Fruit fly (Drosophila melanogaster): ENCODE data around the gene noi.

noi gene

dm6 chr3R:5572900-5573665 is 18.2 kb downstream of the noi start:
- TF ChIP-seq CG3995 (GFP tag; optimal IDR thresholded peaks at IDR 0.05): no peak
- no peak for TF ChIP-seq Meics (GFP tag; optimal IDR thresholded peaks at IDR 0.05)
- no peak for TF ChIP-seq CG14441 (GFP tag; IDR thresholded peaks at IDR 0.05)
- TF ChIP-seq tna (GFP tag; IDR thresholded peaks at IDR 0.05; ENCODE audit: partially characterized antibody): no peak
- no peak for TF ChIP-seq ap (GFP tag; IDR thresholded peaks at IDR 0.05)
- TF ChIP-seq NK7.1 (GFP tag; optimal IDR thresholded peaks at IDR 0.05): no peak
- peak in 1 of 2 experiments; percentile 52 for TF ChIP-seq Pdp1 (GFP tag; optimal IDR thresholded peaks at IDR 0.05)
- no peak for TF ChIP-seq Mrtf (GFP tag; IDR thresholded peaks at IDR 0.05)
- TF ChIP-seq CG14014 (GFP tag; IDR thresholded peaks at IDR 0.05): no peak
- TF ChIP-seq CG10267 (tag; optimal IDR thresholded peaks at IDR 0.05): no peak
- no peak for TF ChIP-seq Deaf1 (tag; optimal IDR thresholded peaks at IDR 0.05)
- no peak for TF ChIP-seq CG6683 (GFP tag; optimal IDR thresholded peaks at IDR 0.05)
- TF ChIP-seq CG15601 (tag; optimal IDR thresholded peaks at IDR 0.05): no peak
- TF ChIP-seq fd96Cb (tag; optimal IDR thresholded peaks at IDR 0.05): no peak
- TF ChIP-seq CG31441 (GFP tag; IDR thresholded peaks at IDR 0.05): no peak
- TF ChIP-seq bsh (GFP tag; optimal IDR thresholded peaks at IDR 0.05): peak in 1 of 2 experiments; percentile 22
- TF ChIP-seq Blimp-1 (GFP tag; optimal IDR thresholded peaks at IDR 0.05): no peak
- TF ChIP-seq CG11456 (GFP tag; IDR thresholded peaks at IDR 0.05): 0 out of 3 replicates have a peak, but pooled peaks have one; percentile 31
- no peak for TF ChIP-seq sc (optimal IDR thresholded peaks at IDR 0.05)
- TF ChIP-seq sc (GFP tag; optimal IDR thresholded peaks at IDR 0.05): no peak
- TF ChIP-seq Opbp (GFP tag; IDR thresholded peaks at IDR 0.05; ENCODE audit: partially characterized antibody): 0 out of 3 replicates have a peak, but pooled peaks have one; percentile 16
- TF ChIP-seq nerfin-2 (GFP tag; IDR thresholded peaks at IDR 0.05; ENCODE audit: partially characterized antibody): no peak
- TF ChIP-seq CG14667 (GFP tag; IDR thresholded peaks at IDR 0.05): no peak
- TF ChIP-seq CG8478 (optimal IDR thresholded peaks at IDR 0.05): peak; percentile 67
- TF ChIP-seq BEAF-32 (GFP tag; optimal IDR thresholded peaks at IDR 0.05): no peak
- TF ChIP-seq ranshi (GFP tag; IDR thresholded peaks at IDR 0.05): no peak
- no peak for TF ChIP-seq CG18011 (GFP tag; optimal IDR thresholded peaks at IDR 0.05)
- TF ChIP-seq tx (GFP tag; optimal IDR thresholded peaks at IDR 0.05): no peak
- TF ChIP-seq CG13296 (GFP tag; optimal IDR thresholded peaks at IDR 0.05): no peak
- TF ChIP-seq CG12942 (GFP tag; optimal IDR thresholded peaks at IDR 0.05): no peak
- no peak for TF ChIP-seq Abd-B (GFP tag; optimal IDR thresholded peaks at IDR 0.05)
- no peak for TF ChIP-seq ab (GFP tag; optimal IDR thresholded peaks at IDR 0.05)
- TF ChIP-seq Taf1 (GFP tag; IDR thresholded peaks at IDR 0.05): no peak
- no peak for TF ChIP-seq CG13424 (tag; optimal IDR thresholded peaks at IDR 0.05)
- no peak for TF ChIP-seq CG12104 (GFP tag; optimal IDR thresholded peaks at IDR 0.05)
- TF ChIP-seq CG11560 (tag; IDR thresholded peaks at IDR 0.05): no peak
- no peak for TF ChIP-seq Mad (GFP tag; optimal IDR thresholded peaks at IDR 0.05)
- no peak for TF ChIP-seq CG43689 (GFP tag; IDR thresholded peaks at IDR 0.05)
- TF ChIP-seq dm (GFP tag; optimal IDR thresholded peaks at IDR 0.05): no peak
- TF ChIP-seq kni (GFP tag; optimal IDR thresholded peaks at IDR 0.05): peak; percentile 26
- no peak for TF ChIP-seq CG17359 (tag; optimal IDR thresholded peaks at IDR 0.05)
- TF ChIP-seq CG5180 (GFP tag; optimal IDR thresholded peaks at IDR 0.05): no peak
- TF ChIP-seq CG2116 (GFP tag; optimal IDR thresholded peaks at IDR 0.05): no peak
- TF ChIP-seq schlank (tag; optimal IDR thresholded peaks at IDR 0.05): no peak
- TF ChIP-seq Chrac-16 (GFP tag; optimal IDR thresholded peaks at IDR 0.05): no peak
- peak; percentile 36 for TF ChIP-seq Med (GFP tag)
- 0 out of 3 replicates have a peak, but pooled peaks have one; percentile 22 for TF ChIP-seq knrl (GFP tag; IDR thresholded peaks at IDR 0.05; ENCODE audit: partially characterized antibody)
- no peak for TF ChIP-seq CG7987 (GFP tag; optimal IDR thresholded peaks at IDR 0.05)
- no peak for TF ChIP-seq Dek (tag; optimal IDR thresholded peaks at IDR 0.05)

Data from whole organism, embryonic.